Worm (Caenorhabditis elegans): ENCODE data around the gene paqr-1.

- TF ChIP-seq tbx-11 (GFP tag; IDR thresholded peaks at IDR 0.05) (no peak), ama-1 (optimal IDR thresholded peaks at IDR 0.05) (no peak), flt-1 (GFP tag; IDR thresholded peaks at IDR 0.05) (no peak), sea-1 (GFP tag; conservative IDR thresholded peaks at IDR 0.05) (no peak), aly-1 (tag; optimal IDR thresholded peaks at IDR 0.05) (no peak), ets-7 (tag; optimal IDR thresholded peaks at IDR 0.05) (no peak), hnd-1 (tag; optimal IDR thresholded peaks at IDR 0.05) (no peak), F13C5.2 (tag; optimal IDR thresholded peaks at IDR 0.05) (no peak), B0310.2 (tag; optimal IDR thresholded peaks at IDR 0.05) (no peak), hmbx-1 (tag; optimal IDR thresholded peaks at IDR 0.05) (no peak), hmg-4 (GFP tag; optimal IDR thresholded peaks at IDR 0.05) (no peak), tbx-37 (GFP tag; conservative IDR thresholded peaks at IDR 0.05) (no peak), tra-4 (tag; optimal IDR thresholded peaks at IDR 0.05) (no peak)
These were observed 43.5 kb downstream of the paqr-1 start for ce11 chrIV:6511767-6512166.
